Fruit fly (Drosophila melanogaster): ENCODE results near the gene nes.

The nes gene

DNA sequence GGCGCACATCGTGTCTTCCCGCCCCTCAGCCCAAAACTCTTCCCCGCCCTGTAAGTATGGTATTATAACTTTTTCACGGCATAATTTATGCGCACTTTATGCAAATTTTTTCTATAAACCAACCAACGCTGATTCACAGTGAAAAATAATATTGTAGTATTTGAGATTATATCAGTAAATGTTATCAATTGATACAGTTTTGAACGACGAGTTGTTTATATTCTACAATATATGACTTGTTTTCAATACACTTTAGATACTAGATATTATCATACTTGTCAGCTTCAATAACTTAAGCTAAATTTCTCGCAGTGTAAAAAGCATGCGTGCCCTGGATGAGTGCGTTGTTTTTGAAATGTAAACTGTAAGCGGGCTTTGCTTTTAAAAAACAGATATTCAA lies 44.1 kb downstream of the nes start (continued):
- TF ChIP-seq CG7987 (GFP tag; optimal IDR thresholded peaks at IDR 0.05) (peak; percentile 18), Bteb2 (GFP tag; optimal IDR thresholded peaks at IDR 0.05) (no peak), CG18619 (GFP tag; optimal IDR thresholded peaks at IDR 0.05) (no peak), lbe (GFP tag; optimal IDR thresholded peaks at IDR 0.05) (no peak), CG9437 (GFP tag; optimal IDR thresholded peaks at IDR 0.05) (no peak), CG32767 (GFP tag; IDR thresholded peaks at IDR 0.05) (no peak), bab2 (GFP tag; optimal IDR thresholded peaks at IDR 0.05) (no peak), CG11093 (GFP tag; IDR thresholded peaks at IDR 0.05) (no peak), lilli (GFP tag; optimal IDR thresholded peaks at IDR 0.05) (peak; percentile 20), org-1 (GFP tag; optimal IDR thresholded peaks at IDR 0.05) (no peak), ac (GFP tag; optimal IDR thresholded peaks at IDR 0.05) (no peak), CG11456 (GFP tag; IDR thresholded peaks at IDR 0.05) (no peak), CG13296 (GFP tag; optimal IDR thresholded peaks at IDR 0.05) (peak; percentile 29), Taf1 (GFP tag; IDR thresholded peaks at IDR 0.05) (no peak), CoRest (tag; optimal IDR thresholded peaks at IDR 0.05) (peak; percentile 45), CG34224 (GFP tag; IDR thresholded peaks at IDR 0.05; ENCODE audit: partially characterized antibody) (no peak), dati (GFP tag; IDR thresholded peaks at IDR 0.05) (no peak), Gsc (GFP tag; IDR thresholded peaks at IDR 0.05) (no peak), zf30C (GFP tag; optimal IDR thresholded peaks at IDR 0.05) (no peak), Med (GFP tag) (peak; percentile 69), CG6791 (GFP tag; IDR thresholded peaks at IDR 0.05; ENCODE audit: partially characterized antibody) (no peak)

- TF ChIP-seq chinmo (GFP tag; IDR thresholded peaks at IDR 0.05; ENCODE audit: partially characterized antibody): 0 out of 4 replicates have a peak, but pooled peaks have one; percentile 32
- no peak for TF ChIP-seq CG8290 (GFP tag; optimal IDR thresholded peaks at IDR 0.05)
- TF ChIP-seq CG8290 (tag; optimal IDR thresholded peaks at IDR 0.05): peak in 1 of 2 experiments; percentile 10
- TF ChIP-seq CG4820 (GFP tag; optimal IDR thresholded peaks at IDR 0.05): no peak
- peak; percentile 57 for TF ChIP-seq Med (GFP tag)
- no peak for TF ChIP-seq chn (GFP tag; optimal IDR thresholded peaks at IDR 0.05)
- no peak for TF ChIP-seq CG18619 (GFP tag; optimal IDR thresholded peaks at IDR 0.05)
- peak; percentile 88 for TF ChIP-seq abd-A (tag; optimal IDR thresholded peaks at IDR 0.05)
- no peak for TF ChIP-seq CG18764 (GFP tag; optimal IDR thresholded peaks at IDR 0.05)
- peak; percentile 26; the same call in 1 of the 2 replicates for TF ChIP-seq CG9932 (GFP tag; IDR thresholded peaks at IDR 0.05)
- no peak for TF ChIP-seq CG13775 (GFP tag; optimal IDR thresholded peaks at IDR 0.05)
- TF ChIP-seq dati (GFP tag; IDR thresholded peaks at IDR 0.05): no peak
- no peak for TF ChIP-seq ftz-f1 (GFP tag; optimal IDR thresholded peaks at IDR 0.05)
These were observed 46.3 kb downstream of the nes start for dm6 chr3L:19214223-19214622.

Data from whole organism, embryonic.